Fruit fly (Drosophila melanogaster): Measurements from ENCODE around the gene CG15172.

Gene CG15172

dm6 chr2L:19023972-19024743 is 1.9 kb downstream of the CG15172 start (continued):
- TF ChIP-seq Pdp1 (GFP tag; optimal IDR thresholded peaks at IDR 0.05) (peak in 1 of 2 experiments; percentile 35), bowl (GFP tag; IDR thresholded peaks at IDR 0.05) (no peak), emc (GFP tag; optimal IDR thresholded peaks at IDR 0.05) (no peak), Max (GFP tag; optimal IDR thresholded peaks at IDR 0.05) (peak; percentile 21), CG18764 (GFP tag; optimal IDR thresholded peaks at IDR 0.05) (peak; percentile 12), twi (tag; optimal IDR thresholded peaks at IDR 0.05) (peak; percentile 24), tio (GFP tag; optimal IDR thresholded peaks at IDR 0.05) (peak; percentile 40), Dek (tag; optimal IDR thresholded peaks at IDR 0.05) (peak; percentile 74), Abd-B (GFP tag; optimal IDR thresholded peaks at IDR 0.05) (peak; percentile 36), gcm (GFP tag; optimal IDR thresholded peaks at IDR 0.05) (peak; percentile 57), CG15269 (tag; optimal IDR thresholded peaks at IDR 0.05) (peak; percentile 84), CG14667 (GFP tag; IDR thresholded peaks at IDR 0.05) (peak; percentile 21; the same call in 1 of the 2 replicates), lmd (GFP tag; IDR thresholded peaks at IDR 0.05) (peak; percentile 55), prd (optimal IDR thresholded peaks at IDR 0.05) (no peak), prd (GFP tag; IDR thresholded peaks at IDR 0.05) (peak; percentile 46; the same call in 2 of the 3 replicates), Poxn (GFP tag; IDR thresholded peaks at IDR 0.05) (no peak), eve (GFP tag; optimal IDR thresholded peaks at IDR 0.05) (no peak), sr (GFP tag; IDR thresholded peaks at IDR 0.05) (no peak), ken (GFP tag; IDR thresholded peaks at IDR 0.05) (no peak; the same call in 2 of the 3 replicates), Spps (tag; optimal IDR thresholded peaks at IDR 0.05) (no peak), pfk (GFP tag; optimal IDR thresholded peaks at IDR 0.05) (no peak), Hr3 (GFP tag; optimal IDR thresholded peaks at IDR 0.05) (peak; percentile 45), CG13775 (GFP tag; optimal IDR thresholded peaks at IDR 0.05) (peak; percentile 57), CG10543 (GFP tag; optimal IDR thresholded peaks at IDR 0.05) (peak; percentile 80), CG6272 (GFP tag; IDR thresholded peaks at IDR 0.05) (no peak), Antp (GFP tag; optimal IDR thresholded peaks at IDR 0.05) (no peak), nau (GFP tag; optimal IDR thresholded peaks at IDR 0.05) (peak; percentile 54), zfh2 (GFP tag; optimal IDR thresholded peaks at IDR 0.05) (no peak), esg (GFP tag; conservative IDR thresholded peaks at IDR 0.05) (peak; percentile 49; the same call in 1 of the 2 replicates), Ada2b (GFP tag; IDR thresholded peaks at IDR 0.05) (peak; percentile 39; the same call in 1 of the 2 replicates), CG8290 (GFP tag; optimal IDR thresholded peaks at IDR 0.05) (no peak), CG8290 (tag; optimal IDR thresholded peaks at IDR 0.05) (peak in 1 of 2 experiments; percentile 22), exex (tag; optimal IDR thresholded peaks at IDR 0.05) (peak; percentile 15), Fer2 (tag; optimal IDR thresholded peaks at IDR 0.05) (peak; percentile 57), vvl (GFP tag; IDR thresholded peaks at IDR 0.05) (no peak), al (GFP tag; IDR thresholded peaks at IDR 0.05) (peak; percentile 23; the same call in 1 of the 2 replicates), trem (tag; optimal IDR thresholded peaks at IDR 0.05) (peak; percentile 18), CG15479 (GFP tag; optimal IDR thresholded peaks at IDR 0.05) (no peak), CG15696 (tag; optimal IDR thresholded peaks at IDR 0.05) (peak; percentile 9), Doc3 (GFP tag; IDR thresholded peaks at IDR 0.05; ENCODE audit: partially characterized antibody) (no peak), gro (GFP tag; optimal IDR thresholded peaks at IDR 0.05) (no peak), bsh (GFP tag; optimal IDR thresholded peaks at IDR 0.05) (peak in 1 of 2 experiments; percentile 64), CG2889 (GFP tag; IDR thresholded peaks at IDR 0.05) (no peak), CG2199 (GFP tag; IDR thresholded peaks at IDR 0.05) (no peak), CG17612 (GFP tag; IDR thresholded peaks at IDR 0.05) (no peak), dan (GFP tag; IDR thresholded peaks at IDR 0.05) (no peak), Dll (GFP tag; IDR thresholded peaks at IDR 0.05; ENCODE audit: partially characterized antibody) (no peak), CG2875 (GFP tag; optimal IDR thresholded peaks at IDR 0.05) (peak; percentile 34), BEAF-32 (GFP tag; optimal IDR thresholded peaks at IDR 0.05) (no peak)
